Fruit fly (Drosophila melanogaster) whole organism, embryonic: Measurements from ENCODE around the gene Nlg2.

ENCODE experiments used
- Atf3 ChIP-seq: fragments of 200-800 bp; sonication (Bioruptor generic); optimal IDR thresholded peaks from 3 replicates; lab custom pipeline; 2016; ENCODE audit warnings: missing biosample characterization, missing genetic modification characterization
- BEAF-32 ChIP-seq: fragments of 200-800 bp; sonication (Bioruptor generic); optimal IDR thresholded peaks from 3 replicates; lab custom pipeline; 2017; ENCODE audit warnings: missing biosample characterization, missing genetic modification characterization, mild to moderate bottlenecking, moderate library complexity, missing genetic modification reagents
- CG10147 ChIP-seq: fragments of 200-800 bp; sonication (Bioruptor generic); optimal IDR thresholded peaks from 2 replicates; lab custom pipeline; 2019; ENCODE audit warnings: missing biosample characterization, mild to moderate bottlenecking, missing genetic modification characterization, moderate library complexity
- CG10431 ChIP-seq: fragments of 200-800 bp; sonication (Bioruptor generic); optimal IDR thresholded peaks from 3 replicates; lab custom pipeline; 2018; ENCODE audit warnings: missing biosample characterization, mild to moderate bottlenecking, missing genetic modification characterization
- CG10462 ChIP-seq: fragments of 200-800 bp; sonication (Bioruptor generic); optimal IDR thresholded peaks from 2 replicates; lab custom pipeline; 2016; ENCODE audit warnings: missing biosample characterization, missing genetic modification characterization
- CG12659 ChIP-seq: fragments of 200-800 bp; sonication (Bioruptor generic); optimal IDR thresholded peaks from 3 replicates; lab custom pipeline; 2017; ENCODE audit warnings: mild to moderate bottlenecking, missing biosample characterization, missing genetic modification reagents, missing genetic modification characterization
- CG13123 ChIP-seq: fragments of 200-800 bp; sonication (Bioruptor generic); optimal IDR thresholded peaks from 2 replicates; lab custom pipeline; 2016; ENCODE audit warnings: missing biosample characterization, missing genetic modification characterization
- CG13296 ChIP-seq: fragments of 200-800 bp; sonication (Bioruptor generic); optimal IDR thresholded peaks from 3 replicates; lab custom pipeline; 2018; ENCODE audit warnings: missing biosample characterization, mild to moderate bottlenecking, missing genetic modification characterization
- CG15011 ChIP-seq: fragments of 200-800 bp; sonication (Bioruptor generic); optimal IDR thresholded peaks from 3 replicates; lab custom pipeline; 2018; ENCODE audit warnings: missing biosample characterization, mild to moderate bottlenecking, missing genetic modification characterization
- CG17912 ChIP-seq: fragments of 200-800 bp; sonication (Bioruptor generic); optimal IDR thresholded peaks from 2 replicates; lab custom pipeline; 2018; ENCODE audit warnings: missing biosample characterization, mild to moderate bottlenecking, missing genetic modification characterization
- CG2202 ChIP-seq: fragments of 200-800 bp; sonication (Bioruptor generic); optimal IDR thresholded peaks from 2 replicates; lab custom pipeline; 2018; ENCODE audit warnings: missing biosample characterization, mild to moderate bottlenecking, missing genetic modification characterization
- CG2712 ChIP-seq: fragments of 200-800 bp; optimal IDR thresholded peaks from 3 replicates; lab custom pipeline; 2019; ENCODE audit warnings: missing biosample characterization, mild to moderate bottlenecking, missing genetic modification characterization, moderate library complexity
- CG31224 ChIP-seq: fragments of 200-800 bp; sonication (Bioruptor generic); IDR thresholded peaks from 2 replicates; pipeline ENCODE4 v1.3.6; 2022; ENCODE audit warnings: missing biosample characterization, missing genetic modification characterization
- CG4282 ChIP-seq: fragments of 200-800 bp; sonication (Bioruptor generic); optimal IDR thresholded peaks from 2 replicates; lab custom pipeline; 2016; ENCODE audit warnings: missing biosample characterization, missing genetic modification characterization
- CG7839 ChIP-seq: fragments of 200-800 bp; sonication (Bioruptor generic); optimal IDR thresholded peaks from 3 replicates; lab custom pipeline; 2018; ENCODE audit warnings: missing biosample characterization, mild to moderate bottlenecking, missing genetic modification characterization, moderate library complexity
- CG8290 ChIP-seq, 3 experiments: fragments of 200-800 bp; sonication (Bioruptor generic); optimal IDR thresholded peaks; 2 replicates each; lab custom pipeline; 2016 to 2019; ENCODE audit warnings: missing biosample characterization in 3 of 3, missing genetic modification characterization in 3 of 3, mild to moderate bottlenecking in 2 of 3, moderate library complexity in 1 of 3
- CG8388 ChIP-seq: fragments of 200-800 bp; sonication (Bioruptor generic); optimal IDR thresholded peaks from 2 replicates; lab custom pipeline; 2019; ENCODE audit warnings: missing biosample characterization, mild to moderate bottlenecking, missing genetic modification characterization, moderate library complexity
- CG8944 ChIP-seq: fragments of 200-800 bp; sonication (Bioruptor generic); optimal IDR thresholded peaks from 3 replicates; lab custom pipeline; 2016; ENCODE audit warnings: missing biosample characterization, missing genetic modification characterization
- CG9727 ChIP-seq: fragments of 200-800 bp; sonication (Bioruptor generic); optimal IDR thresholded peaks from 3 replicates; lab custom pipeline; 2017; ENCODE audit warnings: missing biosample characterization, mild to moderate bottlenecking, missing genetic modification characterization
- Dfd ChIP-seq, 2 experiments: fragments of >200 bp; optimal IDR thresholded peaks; 2 replicates each; lab custom pipeline; 2017; ENCODE audit warnings: missing biosample characterization in 2 of 2, missing genetic modification characterization in 2 of 2
- Dll ChIP-seq: fragments of 200-800 bp; sonication (Bioruptor generic); IDR thresholded peaks from 4 replicates; pipeline ENCODE4 v1.3.6; 2022; ENCODE audit warnings: missing biosample characterization, missing genetic modification characterization; ENCODE audit not compliant: partially characterized antibody
- HLH54F ChIP-seq: fragments of 200-800 bp; sonication (Bioruptor generic); optimal IDR thresholded peaks from 3 replicates; lab custom pipeline; 2016; ENCODE audit warnings: missing biosample characterization, missing genetic modification characterization
- Hey ChIP-seq: fragments of 200-800 bp; sonication (Bioruptor generic); optimal IDR thresholded peaks from 3 replicates; lab custom pipeline; 2018; ENCODE audit warnings: missing biosample characterization, mild to moderate bottlenecking, missing genetic modification characterization
- HmgD ChIP-seq: fragments of 200-800 bp; sonication (Bioruptor generic); optimal IDR thresholded peaks from 3 replicates; lab custom pipeline; 2016; ENCODE audit warnings: missing biosample characterization, missing genetic modification characterization
- Hr51 ChIP-seq, 2 experiments: fragments of 200-800 bp; sonication (Bioruptor generic); optimal IDR thresholded peaks; 2 replicates in 1 of 2; 3 replicates in 1 of 2; lab custom pipeline; 2016 to 2018; ENCODE audit warnings: missing biosample characterization in 2 of 2, missing genetic modification characterization in 2 of 2, mild to moderate bottlenecking in 1 of 2, moderate library complexity in 1 of 2
- Jarid2 ChIP-seq: fragments of 200-800 bp; sonication (Bioruptor generic); optimal IDR thresholded peaks from 3 replicates; lab custom pipeline; 2017; ENCODE audit warnings: mild to moderate bottlenecking, missing biosample characterization, missing genetic modification reagents, missing genetic modification characterization
- Kr ChIP-seq: fragments of 200-800 bp; sonication (Bioruptor generic); optimal IDR thresholded peaks from 2 replicates; lab custom pipeline; 2017; ENCODE audit warnings: missing biosample characterization, mild to moderate bottlenecking, missing genetic modification characterization
- Max ChIP-seq: fragments of 200-800 bp; sonication (Bioruptor generic); optimal IDR thresholded peaks from 2 replicates; lab custom pipeline; 2016; ENCODE audit warnings: missing biosample characterization, mild to moderate bottlenecking, missing genetic modification characterization
- NC2α ChIP-seq: fragments of 200-800 bp; sonication (Bioruptor generic); optimal IDR thresholded peaks from 2 replicates; lab custom pipeline; 2016; ENCODE audit warnings: missing biosample characterization, missing genetic modification characterization
- Nf-YB ChIP-seq: fragments of 200-800 bp; sonication (Bioruptor generic); optimal IDR thresholded peaks from 3 replicates; lab custom pipeline; 2019; ENCODE audit warnings: missing biosample characterization, mild to moderate bottlenecking, missing genetic modification characterization, moderate library complexity
- Opbp ChIP-seq: fragments of 200-800 bp; sonication (Bioruptor generic); IDR thresholded peaks from 3 replicates; pipeline ENCODE4 v1.3.6; 2022; ENCODE audit warnings: missing biosample characterization, missing genetic modification characterization; ENCODE audit not compliant: partially characterized antibody
- Rfx ChIP-seq: fragments of 200-800 bp; sonication (Bioruptor generic); IDR thresholded peaks from 2 replicates; pipeline ENCODE4 v1.3.6; 2022; ENCODE audit warnings: missing biosample characterization, missing genetic modification characterization
- Sox102F ChIP-seq: fragments of 200-800 bp; sonication (Bioruptor generic); optimal IDR thresholded peaks from 2 replicates; lab custom pipeline; 2018; ENCODE audit warnings: missing biosample characterization, mild to moderate bottlenecking, missing genetic modification characterization, moderate library complexity
- Sry-δ ChIP-seq: fragments of 200-800 bp; sonication (Bioruptor generic); optimal IDR thresholded peaks from 2 replicates; lab custom pipeline; 2016; ENCODE audit warnings: missing biosample characterization, missing genetic modification characterization
- bab2 ChIP-seq: fragments of 200-800 bp; sonication (Bioruptor generic); optimal IDR thresholded peaks from 2 replicates; lab custom pipeline; 2016; ENCODE audit warnings: missing biosample characterization, missing genetic modification characterization
- chn ChIP-seq: fragments of 200-800 bp; sonication (Bioruptor generic); optimal IDR thresholded peaks from 2 replicates; lab custom pipeline; 2016; ENCODE audit warnings: missing biosample characterization, missing genetic modification characterization
- dysf ChIP-seq: fragments of 200-800 bp; sonication (Bioruptor generic); IDR thresholded peaks from 3 replicates; pipeline ENCODE4 v1.3.6; 2022; ENCODE audit warnings: missing biosample characterization, missing genetic modification characterization
- esg ChIP-seq: fragments of 200-800 bp; sonication (Bioruptor generic); conservative IDR thresholded peaks from 2 replicates; pipeline ENCODE4 v1.3.6; 2022; ENCODE audit warnings: missing biosample characterization, missing genetic modification characterization
- inv ChIP-seq: fragments of 200-800 bp; sonication (Bioruptor generic); IDR thresholded peaks from 2 replicates; pipeline ENCODE4 v1.3.6; 2022; ENCODE audit warnings: missing biosample characterization, missing genetic modification characterization; ENCODE audit not compliant: partially characterized antibody
- jigr1 ChIP-seq: fragments of 200-800 bp; sonication (Bioruptor generic); IDR thresholded peaks from 3 replicates; pipeline ENCODE4 v1.3.6; 2022; ENCODE audit warnings: missing biosample characterization, missing genetic modification characterization
- jumu ChIP-seq: fragments of 200-800 bp; sonication (Bioruptor generic); optimal IDR thresholded peaks from 3 replicates; lab custom pipeline; 2016; ENCODE audit warnings: missing biosample characterization, missing genetic modification characterization
- lola ChIP-seq, 3 experiments: fragments of >200 bp in 2 of 3; fragments of 200-800 bp in 1 of 3; sonication (Bioruptor generic) in 1 of 3; optimal IDR thresholded peaks; 2 replicates each; lab custom pipeline; 2017 to 2019; ENCODE audit warnings: missing biosample characterization in 3 of 3, missing genetic modification characterization in 3 of 3, mild to moderate bottlenecking in 1 of 3, moderate library complexity in 1 of 3
- luna ChIP-seq: fragments of 200-800 bp; sonication (Bioruptor generic); optimal IDR thresholded peaks from 2 replicates; lab custom pipeline; 2016; ENCODE audit warnings: missing biosample characterization, missing genetic modification characterization
- nmo ChIP-seq: fragments of 200-800 bp; sonication (Bioruptor generic); optimal IDR thresholded peaks from 2 replicates; lab custom pipeline; 2018; ENCODE audit warnings: missing biosample characterization, mild to moderate bottlenecking, missing genetic modification characterization, moderate library complexity
- peb ChIP-seq: fragments of 200-800 bp; sonication (Bioruptor generic); IDR thresholded peaks from 2 replicates; pipeline ENCODE4 v1.3.6; 2022; ENCODE audit warnings: missing biosample characterization, missing genetic modification characterization
- sens ChIP-seq: fragments of 200-800 bp; sonication (Bioruptor generic); peaks from one replicate; lab custom pipeline; 2016; ENCODE audit warnings: missing biosample characterization, missing genetic modification characterization
- tll ChIP-seq, 2 experiments: fragments of 200-800 bp in 1 of 2; fragments of >200 bp in 1 of 2; sonication (Bioruptor generic) in 1 of 2; optimal IDR thresholded peaks; 2 replicates each; lab custom pipeline; 2017 to 2019; ENCODE audit warnings: missing biosample characterization in 2 of 2, missing genetic modification characterization in 2 of 2, mild to moderate bottlenecking in 1 of 2, moderate library complexity in 1 of 2
- toy ChIP-seq: fragments of 200-800 bp; sonication (Bioruptor generic); IDR thresholded peaks from 2 replicates; pipeline ENCODE4 v1.3.6; 2022; ENCODE audit warnings: missing biosample characterization, missing genetic modification characterization
- trem ChIP-seq: fragments of 200-800 bp; optimal IDR thresholded peaks from 3 replicates; lab custom pipeline; 2019; ENCODE audit warnings: missing biosample characterization, mild to moderate bottlenecking, missing genetic modification characterization, moderate library complexity

Gene Nlg2

dm6 chr2L:6841349-6841748 lies 33.4 kb upstream of the Nlg2 start (continued):
- TF ChIP-seq CG31224 (GFP tag; lab: Robert Waterston, UW) (peak; percentile 39; the same call in 1 of the 2 replicates), CG7839 (tag; lab: Kevin White, UChicago) (peak; percentile 78), Sry-δ (GFP tag; lab: Kevin White, UChicago) (peak; percentile 33), CG8944 (peak; percentile 55), lola (GFP tag; optimal IDR thresholded peaks at IDR 0.05; lab: Kevin White, UChicago) (peak in 1 of 3 experiments; percentile 91), bab2 (GFP tag; lab: Kevin White, UChicago) (peak; percentile 75), CG10462 (peak; percentile 64), CG12659 (GFP tag; lab: Kevin White, UChicago) (peak; percentile 23), trem (tag; lab: Kevin White, UChicago) (peak; percentile 69), Atf3 (peak; percentile 61), CG10431 (no peak), BEAF-32 (GFP tag; lab: Kevin White, UChicago) (no peak), Dfd (GFP tag; optimal IDR thresholded peaks at IDR 0.05; lab: Kevin White, UChicago) (no peak), Rfx (GFP tag; lab: Robert Waterston, UW) (peak; percentile 55; the same call in 1 of the 2 replicates), toy (no peak), Max (GFP tag; lab: Kevin White, UChicago) (peak; percentile 48), jumu (GFP tag; lab: Kevin White, UChicago) (peak; percentile 77), CG15011 (peak; percentile 11), luna (GFP tag; lab: Kevin White, UChicago) (no peak), Hr51 (GFP tag; optimal IDR thresholded peaks at IDR 0.05; lab: Kevin White, UChicago) (peak; percentile 40 to 64), CG17912 (GFP tag; lab: Kevin White, UChicago) (no peak), inv (GFP tag; lab: Robert Waterston, UW) (no peak), jigr1 (peak; percentile 74; the same call in 2 of the 3 replicates), CG9727 (GFP tag; lab: Kevin White, UChicago) (peak; percentile 90), HmgD (no peak), Sox102F (GFP tag; lab: Kevin White, UChicago) (peak; percentile 66), Hey (tag; lab: Kevin White, UChicago) (peak; percentile 81), Dll (GFP tag; lab: Robert Waterston, UW) (no peak), CG10147 (GFP tag; lab: Kevin White, UChicago) (no peak), Opbp (GFP tag; lab: Robert Waterston, UW) (no peak), CG2712 (tag; lab: Kevin White, UChicago) (peak; percentile 90), NC2α (GFP tag; lab: Kevin White, UChicago) (peak; percentile 44), sens (peak; percentile 98), peb (peak; percentile 65; the same call in 1 of the 2 replicates), CG8388 (peak; percentile 75), chn (peak; percentile 80), Kr (peak; percentile 67), Nf-YB (GFP tag; lab: Kevin White, UChicago) (peak; percentile 65), HLH54F (no peak), CG8290 (GFP tag; optimal IDR thresholded peaks at IDR 0.05; lab: Kevin White, UChicago) (peak; percentile 54), CG8290 (tag; optimal IDR thresholded peaks at IDR 0.05; lab: Kevin White, UChicago) (peak in 1 of 2 experiments; percentile 60), esg (GFP tag; lab: Robert Waterston, UW) (peak; percentile 58), CG4282 (GFP tag; lab: Kevin White, UChicago) (no peak), CG13123 (GFP tag; lab: Kevin White, UChicago) (peak; percentile 41), dysf (GFP tag; lab: Robert Waterston, UW) (peak; percentile 70; the same call in 2 of the 3 replicates), tll (GFP tag; optimal IDR thresholded peaks at IDR 0.05; lab: Kevin White, UChicago) (peak in 1 of 2 experiments; percentile 29), nmo (GFP tag; lab: Kevin White, UChicago) (peak; percentile 83), Jarid2 (GFP tag; lab: Kevin White, UChicago) (peak; percentile 44), CG13296 (GFP tag; lab: Kevin White, UChicago) (peak; percentile 13), CG2202 (tag; lab: Kevin White, UChicago) (peak; percentile 79)
